Worm (Caenorhabditis elegans): Measurements from ENCODE around the gene R02F2.5.

- TF ChIP-seq ceh-27 (GFP tag; optimal IDR thresholded peaks at IDR 0.05) (no peak), Y53F4B.3 (GFP tag; IDR thresholded peaks at IDR 0.05) (no peak), nfyb-1 (GFP tag; IDR thresholded peaks at IDR 0.05) (no peak), F37B4.10 (GFP tag; IDR thresholded peaks at IDR 0.05) (no peak), somi-1 (GFP tag; optimal IDR thresholded peaks at IDR 0.05) (no peak), unc-62 (GFP tag; optimal IDR thresholded peaks at IDR 0.05) (no peak), madf-6 (GFP tag; IDR thresholded peaks at IDR 0.05) (no peak), madf-3 (GFP tag; IDR thresholded peaks at IDR 0.05) (no peak), die-1 (tag; optimal IDR thresholded peaks at IDR 0.05) (no peak), rpc-1 (optimal IDR thresholded peaks at IDR 0.05) (no peak), rpc-1 (tag; optimal IDR thresholded peaks at IDR 0.05) (no peak)
These were observed 25.8 kb upstream of the R02F2.5 start, which contains the start of gene F48E8.4 for ce11 chrIII:5453290-5453689.

All from whole organism, young adult.